Fruit fly (Drosophila melanogaster): ENCODE data around the gene fy.

The fy gene

DNA sequence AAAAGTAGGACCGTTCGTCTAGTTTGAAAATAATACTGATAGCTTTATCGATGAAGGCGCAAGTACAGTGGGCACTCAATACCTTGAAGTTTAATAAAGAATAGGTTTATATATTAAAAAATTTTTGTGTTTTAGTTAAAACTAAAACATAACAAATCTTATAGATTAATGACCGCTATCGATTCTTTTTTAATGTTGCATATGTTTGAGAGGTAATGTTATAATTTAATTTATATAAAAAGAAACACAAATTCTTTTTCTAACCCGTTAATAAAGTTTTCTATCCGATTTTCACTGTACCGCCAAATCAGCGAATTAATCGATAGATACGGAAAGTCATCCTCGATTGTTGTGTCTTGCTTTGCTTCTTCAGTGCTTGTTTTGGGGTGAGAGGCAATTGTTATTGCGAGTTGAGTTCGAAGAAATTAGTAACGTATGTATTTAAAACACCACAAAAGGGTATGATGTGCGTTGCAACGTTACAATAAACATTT is 18.9 kb downstream of the fy start, which contains the start of the genes Dad1 and CG13384 (continued):
- TF ChIP-seq ERR (GFP tag; optimal IDR thresholded peaks at IDR 0.05) (peak; percentile 13), CG11247 (GFP tag; IDR thresholded peaks at IDR 0.05) (peak; percentile 86), gsb (GFP tag; IDR thresholded peaks at IDR 0.05) (peak; percentile 78), CG12391 (tag; optimal IDR thresholded peaks at IDR 0.05) (peak; percentile 97), CG14667 (GFP tag; IDR thresholded peaks at IDR 0.05) (peak; percentile 90), yki (optimal IDR thresholded peaks at IDR 0.05) (no peak), MTF-1 (GFP tag; optimal IDR thresholded peaks at IDR 0.05; ENCODE audit: borderline replicate concordance) (peak; percentile 64), Hr3 (GFP tag; optimal IDR thresholded peaks at IDR 0.05) (peak; percentile 92), Fer1 (GFP tag; optimal IDR thresholded peaks at IDR 0.05) (peak; percentile 95), CG11723 (GFP tag; optimal IDR thresholded peaks at IDR 0.05) (peak; percentile 74), fru (optimal IDR thresholded peaks at IDR 0.05) (no peak), corto (GFP tag; optimal IDR thresholded peaks at IDR 0.05) (peak; percentile 86), CG17568 (GFP tag; optimal IDR thresholded peaks at IDR 0.05) (peak; percentile 76), dpn (GFP tag; optimal IDR thresholded peaks at IDR 0.05) (peak; percentile 62 to 93), bcd (GFP tag; optimal IDR thresholded peaks at IDR 0.05) (peak; percentile 92), sd (tag; optimal IDR thresholded peaks at IDR 0.05) (no peak), Sox102F (GFP tag; optimal IDR thresholded peaks at IDR 0.05) (peak; percentile 91), D19B (GFP tag; optimal IDR thresholded peaks at IDR 0.05) (peak; percentile 82), CkIIα-i1 (GFP tag; IDR thresholded peaks at IDR 0.05) (no peak), CG10959 (GFP tag; IDR thresholded peaks at IDR 0.05) (peak; percentile 69), Bdp1 (GFP tag; optimal IDR thresholded peaks at IDR 0.05) (peak; percentile 63), grau (tag; optimal IDR thresholded peaks at IDR 0.05) (peak; percentile 100), Atf6 (GFP tag; IDR thresholded peaks at IDR 0.05) (peak; percentile 93), CG11456 (GFP tag; IDR thresholded peaks at IDR 0.05) (no peak; the same call in none of the 3 replicates), NfI (GFP tag; optimal IDR thresholded peaks at IDR 0.05) (peak; percentile 91), fd96Cb (tag; optimal IDR thresholded peaks at IDR 0.05) (peak; percentile 90), ttk (GFP tag; IDR thresholded peaks at IDR 0.05) (peak; percentile 81), CG11504 (tag; optimal IDR thresholded peaks at IDR 0.05) (peak; percentile 89), CG4404 (GFP tag; IDR thresholded peaks at IDR 0.05) (peak; percentile 91), CG1602 (GFP tag; optimal IDR thresholded peaks at IDR 0.05) (peak; percentile 92), fd64A (GFP tag; optimal IDR thresholded peaks at IDR 0.05) (no peak), org-1 (GFP tag; optimal IDR thresholded peaks at IDR 0.05) (peak; percentile 75), lola (GFP tag; optimal IDR thresholded peaks at IDR 0.05) (peak in 1 of 3 experiments; percentile 93), Tbp (GFP tag; optimal IDR thresholded peaks at IDR 0.05) (no peak), CG17186 (GFP tag; optimal IDR thresholded peaks at IDR 0.05) (peak; percentile 59), ac (GFP tag; optimal IDR thresholded peaks at IDR 0.05) (no peak), Aef1 (GFP tag; IDR thresholded peaks at IDR 0.05) (peak; percentile 74), CG9437 (GFP tag; optimal IDR thresholded peaks at IDR 0.05) (peak; percentile 87), CG8765 (GFP tag; IDR thresholded peaks at IDR 0.05) (peak; percentile 78; the same call in 1 of the 2 replicates), eyg (GFP tag; optimal IDR thresholded peaks at IDR 0.05) (no peak), sim (GFP tag; IDR thresholded peaks at IDR 0.05) (peak; percentile 53; the same call in 1 of the 2 replicates), Mad (GFP tag; optimal IDR thresholded peaks at IDR 0.05) (peak; percentile 67), CG12769 (tag; optimal IDR thresholded peaks at IDR 0.05) (peak; percentile 6), CG9817 (tag; optimal IDR thresholded peaks at IDR 0.05) (peak; percentile 94), C15 (GFP tag; IDR thresholded peaks at IDR 0.05) (peak; percentile 68; the same call in 1 of the 3 replicates), CG8359 (GFP tag; optimal IDR thresholded peaks at IDR 0.05; ENCODE audit: borderline replicate concordance) (peak; percentile 51), CG10543 (GFP tag; optimal IDR thresholded peaks at IDR 0.05) (peak; percentile 95), dm (GFP tag; optimal IDR thresholded peaks at IDR 0.05) (peak; percentile 36), CG7372 (GFP tag; IDR thresholded peaks at IDR 0.05) (peak; percentile 91), CG18011 (GFP tag; optimal IDR thresholded peaks at IDR 0.05) (peak; percentile 78), repo (GFP tag; optimal IDR thresholded peaks at IDR 0.05) (no peak)
